Worm (Caenorhabditis elegans): ENCODE results near the gene ceh-74.

Gene ceh-74

ce11 chrV:14200086-14200485 lies 22.2 kb downstream of the ceh-74 start (continued):
- TF ChIP-seq Y53G8AR.9 (GFP tag; conservative IDR thresholded peaks at IDR 0.05) (0 out of 2 replicates have a peak, but pooled peaks have one; percentile 27), ztf-22 (GFP tag; optimal IDR thresholded peaks at IDR 0.05) (peak; percentile 82), F22D6.2 (tag; optimal IDR thresholded peaks at IDR 0.05) (peak; percentile 19), dox-1 (GFP tag; IDR thresholded peaks at IDR 0.05) (peak; percentile 85), F33H1.4 (GFP tag; IDR thresholded peaks at IDR 0.05) (no peak), tlf-1 (GFP tag; optimal IDR thresholded peaks at IDR 0.05) (peak; percentile 68), atf-7 (tag; optimal IDR thresholded peaks at IDR 0.05) (peak; percentile 93), F57C9.4 (tag; optimal IDR thresholded peaks at IDR 0.05) (no peak), bed-2 (GFP tag; IDR thresholded peaks at IDR 0.05) (no peak), Y95B8A.8 (GFP tag; IDR thresholded peaks at IDR 0.05) (no peak), ceh-40 (GFP tag; IDR thresholded peaks at IDR 0.05) (no peak), attf-6 (GFP tag; IDR thresholded peaks at IDR 0.05) (no peak), K12H6.12 (tag; optimal IDR thresholded peaks at IDR 0.05) (peak; percentile 97), D2030.7 (GFP tag; IDR thresholded peaks at IDR 0.05) (no peak), chd-7 (tag; optimal IDR thresholded peaks at IDR 0.05) (peak; percentile 87), ztf-25 (GFP tag; IDR thresholded peaks at IDR 0.05) (no peak), ceh-58 (GFP tag; IDR thresholded peaks at IDR 0.05) (no peak), cebp-1 (GFP tag; IDR thresholded peaks at IDR 0.05) (peak; percentile 100), cebp-1 (tag; optimal IDR thresholded peaks at IDR 0.05) (peak; percentile 100), Y53F4B.3 (GFP tag; IDR thresholded peaks at IDR 0.05) (no peak), madf-8 (GFP tag; conservative IDR thresholded peaks at IDR 0.05) (no peak), let-607 (tag; optimal IDR thresholded peaks at IDR 0.05) (peak; percentile 77 to 80), F10E7.11 (tag; optimal IDR thresholded peaks at IDR 0.05) (no peak), Y67H2A.10 (GFP tag; conservative IDR thresholded peaks at IDR 0.05) (0 out of 2 replicates have a peak, but pooled peaks have one; percentile 6), let-526 (GFP tag; IDR thresholded peaks at IDR 0.05) (peak; percentile 76), madf-10 (tag; optimal IDR thresholded peaks at IDR 0.05) (peak; percentile 77), tbp1 (GFP tag; optimal IDR thresholded peaks at IDR 0.05) (peak; percentile 65), aptf-2 (GFP tag; conservative IDR thresholded peaks at IDR 0.05) (no peak), B0336.3 (GFP tag; IDR thresholded peaks at IDR 0.05) (peak; percentile 83), F52B5.7 (tag; optimal IDR thresholded peaks at IDR 0.05) (no peak), ceh-79 (tag; optimal IDR thresholded peaks at IDR 0.05) (no peak), tbx-9 (tag; optimal IDR thresholded peaks at IDR 0.05; ENCODE audit: borderline replicate concordance) (no peak), unc-130 (GFP tag; optimal IDR thresholded peaks at IDR 0.05) (no peak), dpff-1 (tag; optimal IDR thresholded peaks at IDR 0.05) (no peak), hlh-12 (tag; optimal IDR thresholded peaks at IDR 0.05) (no peak), snpc-1.3 (tag; optimal IDR thresholded peaks at IDR 0.05; ENCODE audit: insufficient read depth) (peak; percentile 29), F49E8.2 (tag; optimal IDR thresholded peaks at IDR 0.05; ENCODE audit: insufficient read depth) (no peak), lag-1 (GFP tag; IDR thresholded peaks at IDR 0.05) (no peak), ztf-6 (GFP tag; IDR thresholded peaks at IDR 0.05) (no peak), die-1 (tag; optimal IDR thresholded peaks at IDR 0.05) (peak; percentile 35), hmg-1.2 (GFP tag; IDR thresholded peaks at IDR 0.05) (peak; percentile 96), lin-54 (GFP tag; optimal IDR thresholded peaks at IDR 0.05) (peak; percentile 67), somi-1 (GFP tag; optimal IDR thresholded peaks at IDR 0.05) (peak; percentile 94), madf-6 (GFP tag; IDR thresholded peaks at IDR 0.05) (no peak), F23B12.7 (tag; optimal IDR thresholded peaks at IDR 0.05; ENCODE audit: insufficient read depth) (peak; percentile 69), K11D2.4 (GFP tag; IDR thresholded peaks at IDR 0.05) (peak; percentile 80), unc-62 (GFP tag; optimal IDR thresholded peaks at IDR 0.05) (peak; percentile 36), cebp-2 (GFP tag; IDR thresholded peaks at IDR 0.05) (no peak), nfya-1 (tag; optimal IDR thresholded peaks at IDR 0.05; ENCODE audit: borderline replicate concordance, insufficient read depth) (no peak)
